Worm (Caenorhabditis elegans) whole organism, late embryonic: ENCODE measurements around the gene W04B5.8.

Experiments used
- F13H6.1 ChIP-seq: sonication (generic microtip); optimal IDR thresholded peaks from 2 replicates; lab custom pipeline; 2016; ENCODE audit warnings: missing genetic modification characterization, missing compliant biosample characterization
- ceh-24 ChIP-seq: sonication (generic microtip); optimal IDR thresholded peaks from 2 replicates; lab custom pipeline; 2016; ENCODE audit warnings: mild to moderate bottlenecking, missing genetic modification characterization, missing compliant biosample characterization
- fkh-10 ChIP-seq: fragments of 150-350 bp; optimal IDR thresholded peaks from 2 replicates; lab custom pipeline; 2014; ENCODE audit warnings: missing biosample characterization, missing genetic modification reagents, missing genetic modification characterization
- hlh-8 ChIP-seq: sonication (generic microtip); optimal IDR thresholded peaks from 2 replicates; lab custom pipeline; 2016; ENCODE audit warnings: missing genotype, missing genetic modification characterization, missing compliant biosample characterization
- nfya-1 ChIP-seq: sonication (generic microtip); optimal IDR thresholded peaks from 2 replicates; lab custom pipeline; 2017; ENCODE audit warnings: missing genetic modification characterization, mild to moderate bottlenecking, missing compliant biosample characterization, antibody characterized with exemption, moderate library complexity
- odd-2 ChIP-seq: sonication (generic microtip); optimal IDR thresholded peaks from 2 replicates; lab custom pipeline; 2017; ENCODE audit warnings: antibody characterized with exemption, mild to moderate bottlenecking, missing genetic modification characterization, missing compliant biosample characterization

DNA sequence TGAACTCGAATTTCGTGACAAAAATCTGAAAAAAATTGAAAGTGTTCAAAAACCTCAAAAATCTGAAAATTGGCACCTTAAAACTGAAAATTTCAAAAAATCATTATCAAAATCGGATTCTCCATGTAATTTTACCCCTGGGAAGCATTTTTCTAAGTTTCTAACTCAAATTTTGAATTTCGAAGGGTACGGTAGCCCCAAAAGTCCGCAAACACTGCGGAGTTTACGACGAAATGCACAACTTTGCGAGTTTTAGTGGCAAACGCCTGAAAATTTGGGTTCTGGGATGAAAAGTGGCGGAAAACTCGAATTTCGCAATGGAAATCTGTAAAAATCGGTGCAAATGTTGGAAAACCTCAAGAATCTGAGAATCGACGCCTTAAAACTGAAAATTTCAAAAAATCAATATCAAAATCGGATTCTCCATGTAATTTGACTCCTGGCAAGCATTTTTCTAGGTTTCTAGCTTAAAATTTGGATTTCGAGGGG, 32.4 kb upstream of the W04B5.8 start:
- TF ChIP-seq F13H6.1 (tag; lab: Kevin White, UChicago) (no peak), odd-2 (no peak), ceh-24 (no peak), fkh-10 (no peak), nfya-1 (no peak), hlh-8 (tag; lab: Kevin White, UChicago) (no peak)
